Worm (Caenorhabditis elegans) whole organism, L3 larva: ENCODE results near the gene T18D3.6.

Source experiments
- ceh-82 ChIP-seq: fragments of 150-350 bp; optimal IDR thresholded peaks from 2 replicates; lab custom pipeline; 2014; ENCODE audit warnings: missing biosample characterization, missing genetic modification characterization
- lin-39 ChIP-seq: fragments of 150-350 bp; optimal IDR thresholded peaks from 2 replicates; lab custom pipeline; 2018; ENCODE audit warnings: missing biosample characterization, missing genetic modification reagents, missing genetic modification characterization
- nfya-1 ChIP-seq: sonication (generic microtip); optimal IDR thresholded peaks from 2 replicates; lab custom pipeline; 2017; ENCODE audit warnings: missing genetic modification characterization, mild to moderate bottlenecking, missing compliant biosample characterization, antibody characterized with exemption, moderate library complexity; ENCODE audit not compliant: insufficient read depth
- nhr-12 ChIP-seq: fragments of 150-350 bp; optimal IDR thresholded peaks from 2 replicates; lab custom pipeline; 2014; ENCODE audit warnings: missing biosample characterization, missing genetic modification characterization
- skn-1 ChIP-seq: fragments of 150-350 bp; optimal IDR thresholded peaks from 2 replicates; lab custom pipeline; 2014; ENCODE audit warnings: missing biosample characterization, missing genetic modification characterization
- unc-62 ChIP-seq: fragments of 150-350 bp; sonication (generic microtip); optimal IDR thresholded peaks from 4 replicates; lab custom pipeline; 2014; ENCODE audit warnings: missing biosample characterization, missing genetic modification reagents, missing genetic modification characterization

ce11 chrX:12425427-12425826 is 24.3 kb upstream of the T18D3.6 start, which contains the start of gene T24D3.2:
- TF ChIP-seq unc-62 (GFP tag; lab: Kevin White, UChicago) (peak; percentile 20), skn-1 (no peak), lin-39 (tag; lab: Kevin White, UChicago) (no peak), nhr-12 (tag; lab: Kevin White, UChicago) (no peak), ceh-82 (tag; lab: Kevin White, UChicago) (no peak), nfya-1 (tag; lab: Kevin White, UChicago) (no peak)
